Fruit fly (Drosophila melanogaster): ENCODE data around the gene CG34393.

The CG34393 gene

dm6 chr2L:3143908-3144307 lies 56.4 kb downstream of the CG34393 start:
- TF ChIP-seq CG10348 (GFP tag; IDR thresholded peaks at IDR 0.05) (no peak), EcR (GFP tag; optimal IDR thresholded peaks at IDR 0.05) (no peak), rn (GFP tag; IDR thresholded peaks at IDR 0.05) (no peak), CG13204 (GFP tag; optimal IDR thresholded peaks at IDR 0.05) (no peak), D1 (tag; optimal IDR thresholded peaks at IDR 0.05) (no peak), CG9948 (tag; optimal IDR thresholded peaks at IDR 0.05) (no peak), CG15710 (tag; optimal IDR thresholded peaks at IDR 0.05) (no peak), Pif1B (GFP tag; optimal IDR thresholded peaks at IDR 0.05) (no peak), CG8301 (tag; optimal IDR thresholded peaks at IDR 0.05) (no peak), CG17806 (tag; optimal IDR thresholded peaks at IDR 0.05) (no peak), Snoo (tag; optimal IDR thresholded peaks at IDR 0.05) (no peak), CG8159 (tag; optimal IDR thresholded peaks at IDR 0.05) (no peak), CG32121 (GFP tag; IDR thresholded peaks at IDR 0.05) (no peak), fd96Ca (GFP tag; IDR thresholded peaks at IDR 0.05) (no peak), Pif1A (GFP tag; optimal IDR thresholded peaks at IDR 0.05) (no peak), CG4496 (GFP tag; IDR thresholded peaks at IDR 0.05) (no peak), Ets98B (GFP tag; IDR thresholded peaks at IDR 0.05) (no peak), CG14655 (GFP tag; optimal IDR thresholded peaks at IDR 0.05) (no peak), CG34367 (tag; optimal IDR thresholded peaks at IDR 0.05) (no peak)

- TF ChIP-seq CG9948 (tag; optimal IDR thresholded peaks at IDR 0.05) (no peak), CG32121 (GFP tag; IDR thresholded peaks at IDR 0.05) (no peak), CG12605 (GFP tag; IDR thresholded peaks at IDR 0.05) (no peak), CG10348 (GFP tag; IDR thresholded peaks at IDR 0.05) (no peak), Ets98B (GFP tag; IDR thresholded peaks at IDR 0.05) (no peak), CG17806 (tag; optimal IDR thresholded peaks at IDR 0.05) (no peak), Pif1B (GFP tag; optimal IDR thresholded peaks at IDR 0.05) (no peak), CG4496 (GFP tag; IDR thresholded peaks at IDR 0.05) (peak; percentile 25; the same call in 1 of the 3 replicates)
Measured at dm6 chr2L:3131641-3132040, 68.7 kb downstream of the CG34393 start.

dm6 chr2L:3130417-3130816 lies 69.9 kb downstream of the CG34393 start:
- TF ChIP-seq fd96Ca (GFP tag; IDR thresholded peaks at IDR 0.05) (no peak), CG12605 (GFP tag; IDR thresholded peaks at IDR 0.05) (no peak), D1 (tag; optimal IDR thresholded peaks at IDR 0.05) (no peak), Ets98B (GFP tag; IDR thresholded peaks at IDR 0.05) (no peak), EcR (GFP tag; optimal IDR thresholded peaks at IDR 0.05) (no peak), CG8159 (tag; optimal IDR thresholded peaks at IDR 0.05) (no peak), Pif1A (GFP tag; optimal IDR thresholded peaks at IDR 0.05) (no peak), rn (GFP tag; IDR thresholded peaks at IDR 0.05) (no peak), CG4496 (GFP tag; IDR thresholded peaks at IDR 0.05) (no peak), CG13204 (GFP tag; optimal IDR thresholded peaks at IDR 0.05) (no peak), CG10348 (GFP tag; IDR thresholded peaks at IDR 0.05) (no peak), Pif1B (GFP tag; optimal IDR thresholded peaks at IDR 0.05) (no peak), CG32121 (GFP tag; IDR thresholded peaks at IDR 0.05) (no peak), CG14655 (GFP tag; optimal IDR thresholded peaks at IDR 0.05) (no peak), gl (tag; optimal IDR thresholded peaks at IDR 0.05) (no peak), CG17806 (tag; optimal IDR thresholded peaks at IDR 0.05) (no peak), CG15710 (tag; optimal IDR thresholded peaks at IDR 0.05) (no peak)

DNA sequence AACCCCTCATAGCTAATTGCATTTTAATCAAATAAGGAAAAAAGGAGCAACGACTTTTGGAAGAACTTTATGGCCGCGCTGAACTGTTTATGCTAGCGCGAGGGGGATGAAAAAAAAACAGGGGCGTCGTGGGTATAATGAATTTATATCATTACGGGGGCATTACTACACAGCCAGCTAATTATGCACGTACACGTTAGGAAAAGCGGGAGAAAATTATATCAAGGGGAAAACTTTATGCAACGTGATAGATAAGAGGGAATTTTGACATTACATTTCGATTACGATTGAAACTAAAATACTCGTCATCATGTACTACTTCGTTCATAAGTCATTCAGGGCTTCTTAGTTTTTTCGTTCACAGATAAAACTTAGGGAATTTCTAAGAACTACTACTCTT lies 72.0 kb downstream of the CG34393 start, which contains the start of gene CG15403:
Gene CG15403, plus strand, starts transcription at position 301 of the 400 bp plus-strand sequence.
- TF ChIP-seq CG17806 (tag; optimal IDR thresholded peaks at IDR 0.05) = no peak
- TF ChIP-seq CG4496 (GFP tag; IDR thresholded peaks at IDR 0.05) = no peak
- no peak for TF ChIP-seq CG15710 (tag; optimal IDR thresholded peaks at IDR 0.05)
- no peak for TF ChIP-seq fd96Ca (GFP tag; IDR thresholded peaks at IDR 0.05)
- TF ChIP-seq rn (GFP tag; IDR thresholded peaks at IDR 0.05) = no peak
- no peak for TF ChIP-seq Ets98B (GFP tag; IDR thresholded peaks at IDR 0.05)
- no peak for TF ChIP-seq Snoo (tag; optimal IDR thresholded peaks at IDR 0.05)
- no peak for TF ChIP-seq gl (tag; optimal IDR thresholded peaks at IDR 0.05)
- TF ChIP-seq Pif1A (GFP tag; optimal IDR thresholded peaks at IDR 0.05) = no peak
- no peak for TF ChIP-seq EcR (GFP tag; optimal IDR thresholded peaks at IDR 0.05)
- TF ChIP-seq CG32121 (GFP tag; IDR thresholded peaks at IDR 0.05) = no peak
- TF ChIP-seq CG34367 (tag; optimal IDR thresholded peaks at IDR 0.05) = no peak
- no peak for TF ChIP-seq CG8159 (tag; optimal IDR thresholded peaks at IDR 0.05)
- no peak for TF ChIP-seq CG8301 (tag; optimal IDR thresholded peaks at IDR 0.05)
- TF ChIP-seq D1 (tag; optimal IDR thresholded peaks at IDR 0.05) = no peak
- no peak for TF ChIP-seq CG12605 (GFP tag; IDR thresholded peaks at IDR 0.05)

dm6 chr2L:3127813-3128212 lies 72.5 kb downstream of the CG34393 start:
- TF ChIP-seq CG9948 (tag; optimal IDR thresholded peaks at IDR 0.05) (no peak), EcR (GFP tag; optimal IDR thresholded peaks at IDR 0.05) (no peak), CG17806 (tag; optimal IDR thresholded peaks at IDR 0.05) (no peak), CG4496 (GFP tag; IDR thresholded peaks at IDR 0.05) (no peak)

All from whole organism, pupa.